Fruit fly (Drosophila melanogaster): Measurements from ENCODE around the gene CG7300.

CG7300 gene

DNA sequence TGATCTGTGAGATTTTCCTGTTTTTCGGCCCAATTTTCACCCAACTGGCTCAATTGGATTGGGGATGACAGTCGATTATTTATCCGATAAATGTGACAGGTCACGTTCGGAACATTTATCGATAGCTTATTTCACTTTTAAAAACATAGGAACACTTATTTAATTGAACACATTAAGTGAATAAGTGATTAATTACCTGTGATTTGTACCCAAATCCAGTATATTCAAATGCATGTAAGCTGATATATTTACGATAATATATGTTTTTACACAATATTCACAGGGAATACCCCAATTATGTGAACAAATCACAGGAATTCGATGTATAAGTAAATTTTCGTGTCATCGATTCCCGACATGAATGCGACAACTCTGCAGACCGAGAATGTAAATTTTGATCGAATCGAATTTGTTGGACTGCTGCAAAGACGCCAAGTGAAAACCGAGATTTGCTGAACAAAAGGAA, 34.5 kb upstream of the CG7300 start, which contains the start of the genes EMC3 and Dpy-30L1 (continued):
- TF ChIP-seq CG7987 (GFP tag; optimal IDR thresholded peaks at IDR 0.05) (no peak), ase (GFP tag; IDR thresholded peaks at IDR 0.05) (peak; percentile 23; the same call in 1 of the 3 replicates), ind (GFP tag; optimal IDR thresholded peaks at IDR 0.05) (peak; percentile 49), HLH4C (GFP tag; IDR thresholded peaks at IDR 0.05; ENCODE audit: partially characterized antibody) (peak; percentile 86), fu2 (GFP tag; optimal IDR thresholded peaks at IDR 0.05) (peak; percentile 26), CG32767 (GFP tag; IDR thresholded peaks at IDR 0.05) (0 out of 2 replicates have a peak, but pooled peaks have one; percentile 25), CG17829 (tag; optimal IDR thresholded peaks at IDR 0.05) (peak; percentile 64), Chrac-16 (GFP tag; optimal IDR thresholded peaks at IDR 0.05) (peak; percentile 67), CG8290 (GFP tag; optimal IDR thresholded peaks at IDR 0.05) (no peak), CG8290 (tag; optimal IDR thresholded peaks at IDR 0.05) (no peak), org-1 (GFP tag; optimal IDR thresholded peaks at IDR 0.05) (no peak), Bgb (GFP tag; IDR thresholded peaks at IDR 0.05; ENCODE audit: partially characterized antibody) (peak; percentile 75), ATbp (GFP tag; optimal IDR thresholded peaks at IDR 0.05) (no peak), yki (optimal IDR thresholded peaks at IDR 0.05) (no peak), p53 (GFP tag; optimal IDR thresholded peaks at IDR 0.05) (no peak), Hr39 (optimal IDR thresholded peaks at IDR 0.05) (no peak), CG10321 (GFP tag; IDR thresholded peaks at IDR 0.05) (no peak), peb (GFP tag; IDR thresholded peaks at IDR 0.05) (no peak), Trl (optimal IDR thresholded peaks at IDR 0.05) (no peak), Trl (GFP tag; optimal IDR thresholded peaks at IDR 0.05) (peak; percentile 40), CG4854 (GFP tag; optimal IDR thresholded peaks at IDR 0.05) (peak; percentile 49), CG31365 (tag; optimal IDR thresholded peaks at IDR 0.05) (no peak), sug (tag; optimal IDR thresholded peaks at IDR 0.05) (no peak), CG31441 (GFP tag; IDR thresholded peaks at IDR 0.05) (no peak; the same call in none of the 2 replicates), CG17912 (GFP tag; optimal IDR thresholded peaks at IDR 0.05) (no peak), jigr1 (GFP tag; IDR thresholded peaks at IDR 0.05) (no peak), tll (GFP tag; optimal IDR thresholded peaks at IDR 0.05) (peak in 1 of 2 experiments; percentile 38), Ada2b (GFP tag; IDR thresholded peaks at IDR 0.05) (no peak), pb (GFP tag; optimal IDR thresholded peaks at IDR 0.05) (no peak), BEAF-32 (GFP tag; optimal IDR thresholded peaks at IDR 0.05) (peak; percentile 91), Usf (GFP tag; optimal IDR thresholded peaks at IDR 0.05) (no peak), lola (GFP tag; optimal IDR thresholded peaks at IDR 0.05) (peak in 1 of 3 experiments; percentile 50), chm (GFP tag; IDR thresholded peaks at IDR 0.05) (no peak), Hmr (GFP tag; optimal IDR thresholded peaks at IDR 0.05) (no peak), E2f2 (GFP tag; IDR thresholded peaks at IDR 0.05) (peak; percentile 54; the same call in 1 of the 2 replicates), usp (GFP tag; optimal IDR thresholded peaks at IDR 0.05) (no peak), Taf1 (GFP tag; IDR thresholded peaks at IDR 0.05) (no peak), CG10267 (tag; optimal IDR thresholded peaks at IDR 0.05) (peak; percentile 58), CG15479 (GFP tag; optimal IDR thresholded peaks at IDR 0.05) (no peak), CG6791 (GFP tag; IDR thresholded peaks at IDR 0.05; ENCODE audit: partially characterized antibody) (peak; percentile 42; the same call in 1 of the 3 replicates), toy (GFP tag; IDR thresholded peaks at IDR 0.05) (no peak), salm (tag; optimal IDR thresholded peaks at IDR 0.05) (no peak), Dll (GFP tag; IDR thresholded peaks at IDR 0.05; ENCODE audit: partially characterized antibody) (peak; percentile 94), Jarid2 (GFP tag; optimal IDR thresholded peaks at IDR 0.05) (no peak), tio (GFP tag; optimal IDR thresholded peaks at IDR 0.05) (no peak), HHEX (GFP tag; optimal IDR thresholded peaks at IDR 0.05) (peak; percentile 15), tgo (GFP tag; IDR thresholded peaks at IDR 0.05) (peak; percentile 31; the same call in 1 of the 3 replicates), Ets65A (GFP tag) (peak; percentile 92), CG10147 (GFP tag; optimal IDR thresholded peaks at IDR 0.05) (no peak), Oli (tag; optimal IDR thresholded peaks at IDR 0.05) (peak; percentile 28), slbo (GFP tag; IDR thresholded peaks at IDR 0.05) (peak; percentile 60), CG10654 (GFP tag; optimal IDR thresholded peaks at IDR 0.05) (peak; percentile 37)
